Fruit fly (Drosophila melanogaster) whole organism, embryonic: ENCODE results near the gene Ask1.

Experiments used
- BtbVII ChIP-seq: fragments of 200-800 bp; sonication (Bioruptor generic); optimal IDR thresholded peaks from 3 replicates; lab custom pipeline; 2017; ENCODE audit warnings: missing biosample characterization, mild to moderate bottlenecking, missing genetic modification characterization
- CG10147 ChIP-seq: fragments of 200-800 bp; sonication (Bioruptor generic); optimal IDR thresholded peaks from 2 replicates; lab custom pipeline; 2019; ENCODE audit warnings: missing biosample characterization, mild to moderate bottlenecking, missing genetic modification characterization, moderate library complexity
- CG10209 ChIP-seq: fragments of 200-800 bp; sonication (Bioruptor generic); optimal IDR thresholded peaks from 3 replicates; lab custom pipeline; 2017; ENCODE audit warnings: missing biosample characterization, mild to moderate bottlenecking, missing genetic modification characterization, missing genetic modification reagents
- CG10267 ChIP-seq: fragments of 200-800 bp; sonication (Bioruptor generic); optimal IDR thresholded peaks from 2 replicates; lab custom pipeline; 2018; ENCODE audit warnings: missing biosample characterization, mild to moderate bottlenecking, missing genetic modification characterization, moderate library complexity
- CG13287 ChIP-seq: fragments of 200-800 bp; sonication (Bioruptor generic); IDR thresholded peaks from 2 replicates; pipeline ENCODE4 v1.3.6; 2022; ENCODE audit warnings: missing biosample characterization, missing genetic modification characterization; ENCODE audit not compliant: partially characterized antibody
- CG14441 ChIP-seq: fragments of 200-800 bp; sonication (Bioruptor generic); IDR thresholded peaks from 2 replicates; pipeline ENCODE4 v1.3.6; 2022; ENCODE audit warnings: missing biosample characterization, missing genetic modification characterization
- CG15514 ChIP-seq: fragments of 200-800 bp; sonication (Bioruptor generic); optimal IDR thresholded peaks from 3 replicates; lab custom pipeline; 2017; ENCODE audit warnings: missing biosample characterization, missing genetic modification characterization, mild to moderate bottlenecking, moderate library complexity, missing genetic modification reagents
- CG17912 ChIP-seq: fragments of 200-800 bp; sonication (Bioruptor generic); optimal IDR thresholded peaks from 2 replicates; lab custom pipeline; 2018; ENCODE audit warnings: missing biosample characterization, mild to moderate bottlenecking, missing genetic modification characterization
- CG2120 ChIP-seq: fragments of 200-800 bp; sonication (Bioruptor generic); optimal IDR thresholded peaks from 3 replicates; lab custom pipeline; 2016; ENCODE audit warnings: missing biosample characterization, missing genetic modification characterization
- CG31365 ChIP-seq: fragments of 200-800 bp; sonication (Bioruptor generic); optimal IDR thresholded peaks from 2 replicates; lab custom pipeline; 2018; ENCODE audit warnings: missing biosample characterization, mild to moderate bottlenecking, missing genetic modification characterization
- CG32532 ChIP-seq: fragments of 200-800 bp; sonication (Bioruptor generic); IDR thresholded peaks from 2 replicates; pipeline ENCODE4 v1.3.6; 2022; ENCODE audit warnings: missing biosample characterization, missing genetic modification characterization
- CG34224 ChIP-seq: fragments of 200-800 bp; sonication (Bioruptor generic); IDR thresholded peaks from 3 replicates; pipeline ENCODE4 v1.3.6; 2022; ENCODE audit warnings: missing biosample characterization, missing genetic modification characterization; ENCODE audit not compliant: partially characterized antibody
- CG34376 ChIP-seq: fragments of 200-800 bp; sonication (Bioruptor generic); optimal IDR thresholded peaks from 2 replicates; lab custom pipeline; 2018; ENCODE audit warnings: missing biosample characterization, mild to moderate bottlenecking, missing genetic modification characterization
- CG3726 ChIP-seq: fragments of 200-800 bp; sonication (Bioruptor generic); IDR thresholded peaks from 3 replicates; pipeline ENCODE4, ENCODE4 v1.3.6; 2022; ENCODE audit warnings: missing biosample characterization, missing genetic modification characterization
- CG4282 ChIP-seq: fragments of 200-800 bp; sonication (Bioruptor generic); optimal IDR thresholded peaks from 2 replicates; lab custom pipeline; 2016; ENCODE audit warnings: missing biosample characterization, missing genetic modification characterization
- CG4424 ChIP-seq: fragments of 200-800 bp; sonication (Bioruptor generic); optimal IDR thresholded peaks from 3 replicates; lab custom pipeline; 2016; ENCODE audit warnings: missing biosample characterization, missing genetic modification characterization
- CG6254 ChIP-seq: fragments of 200-800 bp; sonication (Bioruptor generic); optimal IDR thresholded peaks from 3 replicates; lab custom pipeline; 2017; ENCODE audit warnings: mild to moderate bottlenecking, missing biosample characterization, missing genetic modification reagents, missing genetic modification characterization
- CG6765 ChIP-seq: fragments of 200-800 bp; sonication (Bioruptor generic); optimal IDR thresholded peaks from 3 replicates; lab custom pipeline; 2017; ENCODE audit warnings: missing biosample characterization, mild to moderate bottlenecking, missing genetic modification characterization
- CG6791 ChIP-seq: fragments of 200-800 bp; sonication (Bioruptor generic); IDR thresholded peaks from 3 replicates; pipeline ENCODE4 v1.3.6; 2022; ENCODE audit warnings: missing biosample characterization, missing genetic modification characterization; ENCODE audit not compliant: partially characterized antibody
- CG7271 ChIP-seq: fragments of 200-800 bp; sonication (Bioruptor generic); optimal IDR thresholded peaks from 2 replicates; lab custom pipeline; 2018; ENCODE audit warnings: missing biosample characterization, mild to moderate bottlenecking, missing genetic modification characterization, moderate library complexity
- CG9609 ChIP-seq: fragments of 200-800 bp; sonication (Bioruptor generic); optimal IDR thresholded peaks from 3 replicates; lab custom pipeline; 2016; ENCODE audit warnings: missing biosample characterization, missing genetic modification characterization
- CoRest ChIP-seq: fragments of 200-800 bp; sonication (Bioruptor generic); optimal IDR thresholded peaks from 3 replicates; lab custom pipeline; 2018; ENCODE audit warnings: missing biosample characterization, mild to moderate bottlenecking, missing genetic modification characterization, moderate library complexity
- Dad ChIP-seq: fragments of 200-800 bp; sonication (Bioruptor generic); optimal IDR thresholded peaks from 3 replicates; lab custom pipeline; 2016; ENCODE audit warnings: missing biosample characterization, missing genetic modification characterization
- Dek ChIP-seq: fragments of 200-800 bp; sonication (Bioruptor generic); optimal IDR thresholded peaks from 3 replicates; lab custom pipeline; 2019; ENCODE audit warnings: missing biosample characterization, mild to moderate bottlenecking, missing genetic modification characterization, moderate library complexity
- Dll ChIP-seq: fragments of 200-800 bp; sonication (Bioruptor generic); IDR thresholded peaks from 4 replicates; pipeline ENCODE4 v1.3.6; 2022; ENCODE audit warnings: missing biosample characterization, missing genetic modification characterization; ENCODE audit not compliant: partially characterized antibody
- Dp ChIP-seq: fragments of 200-800 bp; sonication (Bioruptor generic); optimal IDR thresholded peaks from 2 replicates; lab custom pipeline; 2018; ENCODE audit warnings: missing biosample characterization, mild to moderate bottlenecking, missing genetic modification characterization, moderate library complexity
- Dref ChIP-seq: fragments of 200-800 bp; sonication (Bioruptor generic); IDR thresholded peaks from 2 replicates; pipeline ENCODE4 v1.3.6; 2022; ENCODE audit warnings: missing biosample characterization, missing genetic modification characterization
- HLHmδ ChIP-seq: fragments of 200-800 bp; sonication (Bioruptor generic); optimal IDR thresholded peaks from 2 replicates; lab custom pipeline; 2018; ENCODE audit warnings: missing biosample characterization, mild to moderate bottlenecking, missing genetic modification characterization, moderate library complexity
- MTF-1 ChIP-seq: fragments of 200-800 bp; sonication (Bioruptor generic); optimal IDR thresholded peaks from 2 replicates; lab custom pipeline; 2018; ENCODE audit warnings: missing biosample characterization, mild to moderate bottlenecking, missing genetic modification characterization, borderline replicate concordance
- Max ChIP-seq: fragments of 200-800 bp; sonication (Bioruptor generic); optimal IDR thresholded peaks from 2 replicates; lab custom pipeline; 2016; ENCODE audit warnings: missing biosample characterization, mild to moderate bottlenecking, missing genetic modification characterization
- PHDP ChIP-seq: fragments of 200-800 bp; sonication (Bioruptor generic); optimal IDR thresholded peaks from 3 replicates; lab custom pipeline; 2018; ENCODE audit warnings: missing biosample characterization, mild to moderate bottlenecking, missing genetic modification characterization, moderate library complexity
- Rx ChIP-seq: fragments of 200-800 bp; sonication (Bioruptor generic); IDR thresholded peaks from 2 replicates; pipeline ENCODE4 v1.3.6; 2022; ENCODE audit warnings: missing biosample characterization, missing genetic modification characterization
- Xrp1 ChIP-seq: fragments of 200-800 bp; sonication (Bioruptor generic); IDR thresholded peaks from 2 replicates; pipeline ENCODE4 v1.3.6; 2022; ENCODE audit warnings: missing biosample characterization, missing genetic modification characterization
- amos ChIP-seq: fragments of 200-800 bp; sonication (Bioruptor generic); IDR thresholded peaks from 2 replicates; pipeline ENCODE4 v1.3.6; 2022; ENCODE audit warnings: missing biosample characterization, missing genetic modification characterization; ENCODE audit not compliant: partially characterized antibody
- cg ChIP-seq: fragments of 200-800 bp; sonication (Bioruptor generic); optimal IDR thresholded peaks from 3 replicates; lab custom pipeline; 2019; ENCODE audit warnings: missing biosample characterization, mild to moderate bottlenecking, missing genetic modification characterization, moderate library complexity
- chinmo ChIP-seq: fragments of 200-800 bp; sonication (Bioruptor generic); IDR thresholded peaks from 4 replicates; pipeline ENCODE4 v1.3.6; 2022; ENCODE audit warnings: missing biosample characterization, missing genetic modification characterization; ENCODE audit not compliant: partially characterized antibody
- crp ChIP-seq, 2 experiments: fragments of 200-800 bp; sonication (Bioruptor generic); optimal IDR thresholded peaks; 2 replicates in 1 of 2; 3 replicates in 1 of 2; lab custom pipeline; 2017; ENCODE audit warnings: missing biosample characterization in 2 of 2, missing genetic modification characterization in 2 of 2, mild to moderate bottlenecking in 1 of 2, moderate library complexity in 1 of 2
- disco-r ChIP-seq: fragments of 200-800 bp; sonication (Bioruptor generic); optimal IDR thresholded peaks from 2 replicates; lab custom pipeline; 2016; ENCODE audit warnings: missing biosample characterization, missing genetic modification characterization
- dm ChIP-seq: fragments of 200-800 bp; sonication (Bioruptor generic); optimal IDR thresholded peaks from 3 replicates; lab custom pipeline; 2016; ENCODE audit warnings: missing biosample characterization, missing genetic modification characterization
- gfzf ChIP-seq: fragments of 200-800 bp; sonication (Bioruptor generic); optimal IDR thresholded peaks from 2 replicates; lab custom pipeline; 2016; ENCODE audit warnings: missing biosample characterization, mild to moderate bottlenecking, missing genetic modification characterization, moderate library complexity
- grau ChIP-seq: fragments of 200-800 bp; optimal IDR thresholded peaks from 3 replicates; lab custom pipeline; 2019; ENCODE audit warnings: missing biosample characterization, mild to moderate bottlenecking, missing genetic modification characterization, moderate library complexity
- hbn ChIP-seq: fragments of 200-800 bp; sonication (Bioruptor generic); IDR thresholded peaks from 2 replicates; pipeline ENCODE4 v1.3.6; 2022; ENCODE audit warnings: missing biosample characterization, missing genetic modification characterization; ENCODE audit not compliant: partially characterized antibody
- ind ChIP-seq: fragments of 200-800 bp; sonication (Bioruptor generic); optimal IDR thresholded peaks from 3 replicates; lab custom pipeline; 2016; ENCODE audit warnings: missing biosample characterization, missing genetic modification characterization
- ken ChIP-seq: fragments of 200-800 bp; sonication (Bioruptor generic); IDR thresholded peaks from 3 replicates; pipeline ENCODE4 v1.3.6; 2022; ENCODE audit warnings: missing biosample characterization, missing genetic modification characterization
- twi ChIP-seq: fragments of 200-800 bp; optimal IDR thresholded peaks from 2 replicates; lab custom pipeline; 2019; ENCODE audit warnings: missing biosample characterization, mild to moderate bottlenecking, missing genetic modification characterization, moderate library complexity
- unpg ChIP-seq: fragments of 200-800 bp; sonication (Bioruptor generic); optimal IDR thresholded peaks from 3 replicates; lab custom pipeline; 2018; ENCODE audit warnings: missing biosample characterization, mild to moderate bottlenecking, missing genetic modification characterization, moderate library complexity
- vvl ChIP-seq: fragments of 200-800 bp; sonication (Bioruptor generic); IDR thresholded peaks from 2 replicates; pipeline ENCODE4 v1.3.6; 2022; ENCODE audit warnings: missing biosample characterization, missing genetic modification characterization

Gene Ask1

DNA sequence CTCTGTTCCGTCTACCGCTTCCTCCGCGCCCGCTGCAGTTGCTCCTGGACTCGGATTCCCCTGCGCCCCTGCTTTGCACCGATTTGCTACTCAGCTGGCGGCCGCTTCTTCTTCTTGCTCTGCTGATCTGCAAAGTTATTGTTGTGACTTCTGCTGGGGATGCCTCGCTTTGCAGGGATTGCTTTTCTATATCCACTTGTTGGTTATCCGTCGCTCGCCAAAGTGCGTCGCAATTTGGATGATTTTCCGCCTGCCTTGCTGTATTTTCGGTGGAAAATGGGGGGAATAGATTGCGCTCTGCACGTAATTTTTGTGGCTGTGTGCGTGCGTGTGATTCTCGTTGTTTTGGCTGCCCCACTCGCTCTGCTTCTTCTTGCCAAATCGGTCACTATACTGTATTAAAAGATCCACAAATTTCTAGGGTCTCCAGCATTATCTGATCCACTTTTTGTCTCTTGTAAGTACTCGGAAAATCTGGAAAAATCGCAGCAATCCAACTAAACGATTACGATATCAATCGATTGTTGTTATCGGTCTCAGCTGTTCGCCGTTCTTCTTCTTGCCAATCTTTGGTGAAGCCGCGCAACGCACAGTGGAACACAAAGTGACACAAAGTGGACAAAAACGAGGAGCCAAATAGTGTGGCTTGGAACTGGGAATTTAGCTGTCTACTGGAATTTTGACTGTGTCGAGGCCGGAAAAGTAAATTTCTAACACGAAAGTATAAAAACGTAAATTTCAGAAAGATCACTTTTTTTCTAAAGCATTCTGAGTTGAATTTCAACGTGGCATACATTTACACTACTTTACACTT, 23.6 kb downstream of the Ask1 start, which contains the start of gene ClpX:
Gene ClpX, minus strand, starts transcription at position 764 of the 814 bp plus-strand sequence.
- peak; percentile 80; the same call in 2 of the 3 replicates for TF ChIP-seq CG34224 (GFP tag; lab: Robert Waterston, UW)
- TF ChIP-seq grau, result peak; percentile 16
- peak; percentile 75 for TF ChIP-seq Dll (GFP tag; lab: Robert Waterston, UW)
- no peak for TF ChIP-seq CG6254 (GFP tag; lab: Kevin White, UChicago)
- peak; percentile 63 for TF ChIP-seq CG15514
- peak; percentile 9 for TF ChIP-seq dm (GFP tag; lab: Kevin White, UChicago)
- no peak for TF ChIP-seq CG9609
- TF ChIP-seq PHDP (tag; lab: Kevin White, UChicago), result peak; percentile 17
- TF ChIP-seq cg, result peak; percentile 72
- no peak for TF ChIP-seq BtbVII (GFP tag; lab: Kevin White, UChicago)
- TF ChIP-seq CG2120 (GFP tag; lab: Kevin White, UChicago), result peak; percentile 23
- TF ChIP-seq Dref (GFP tag; lab: Robert Waterston, UW), result peak; percentile 78
- peak; percentile 51 for TF ChIP-seq Dp (GFP tag; lab: Kevin White, UChicago)
- TF ChIP-seq CG13287 (GFP tag; lab: Robert Waterston, UW), result peak; percentile 80
- TF ChIP-seq CoRest (tag; lab: Kevin White, UChicago), result peak; percentile 16
- peak; percentile 26; the same call in 1 of the 3 replicates for TF ChIP-seq ken (GFP tag; lab: Robert Waterston, UW)
- no peak for TF ChIP-seq Rx (GFP tag; lab: Robert Waterston, UW)
- TF ChIP-seq Dad (GFP tag; lab: Kevin White, UChicago), result peak; percentile 50
- no peak for TF ChIP-seq disco-r (GFP tag; lab: Kevin White, UChicago)
- peak; percentile 29 for TF ChIP-seq CG10147
- TF ChIP-seq CG32532 (GFP tag; lab: Robert Waterston, UW), result no peak
- peak; percentile 42 for TF ChIP-seq CG4282 (GFP tag; lab: Kevin White, UChicago)
- peak; percentile 37 for TF ChIP-seq CG34376 (GFP tag; lab: Kevin White, UChicago)
- 0 out of 2 replicates have a peak, but pooled peaks have one; percentile 26 for TF ChIP-seq vvl (GFP tag; lab: Robert Waterston, UW)
- TF ChIP-seq HLHmδ, result peak; percentile 29
- no peak for TF ChIP-seq CG3726 (GFP tag; lab: Robert Waterston, UW)
- no peak for TF ChIP-seq Max (GFP tag; lab: Kevin White, UChicago)
- no peak for TF ChIP-seq CG14441 (GFP tag; lab: Robert Waterston, UW)
- no peak for TF ChIP-seq ind
- TF ChIP-seq gfzf (GFP tag; lab: Kevin White, UChicago), result peak; percentile 42
- peak; percentile 12 for TF ChIP-seq CG10267 (tag; lab: Kevin White, UChicago)
- TF ChIP-seq CG4424, result no peak
- TF ChIP-seq CG7271 (tag; lab: Kevin White, UChicago), result no peak
- TF ChIP-seq twi (tag; lab: Kevin White, UChicago), result no peak
- TF ChIP-seq CG6765, result peak; percentile 25
- TF ChIP-seq chinmo (GFP tag; lab: Robert Waterston, UW), result 0 out of 4 replicates have a peak, but pooled peaks have one; percentile 41
- TF ChIP-seq MTF-1, result peak; percentile 54
- peak; percentile 65; the same call in 1 of the 2 replicates for TF ChIP-seq amos (GFP tag; lab: Robert Waterston, UW)
- peak; percentile 70 for TF ChIP-seq hbn
- TF ChIP-seq crp (GFP tag; optimal IDR thresholded peaks at IDR 0.05; lab: Kevin White, UChicago), result peak; percentile 82 to 97
- TF ChIP-seq Xrp1 (GFP tag; lab: Robert Waterston, UW), result no peak
- peak; percentile 20 for TF ChIP-seq Dek (tag; lab: Kevin White, UChicago)
- no peak for TF ChIP-seq unpg (GFP tag; lab: Kevin White, UChicago)
- TF ChIP-seq CG31365 (tag; lab: Kevin White, UChicago), result peak; percentile 7
- peak; percentile 18 for TF ChIP-seq CG17912 (GFP tag; lab: Kevin White, UChicago)
- no peak for TF ChIP-seq CG10209 (GFP tag; lab: Kevin White, UChicago)
- TF ChIP-seq CG6791, result peak; percentile 75
